Worm (Caenorhabditis elegans) whole organism, L2 larva: ENCODE measurements around the gene nyn-3.

Experiments
- C34F6.9 ChIP-seq: fragments of 150-350 bp; optimal IDR thresholded peaks from 2 replicates; lab custom pipeline; 2014; ENCODE audit warnings: missing biosample characterization, missing genetic modification characterization
- F13H6.1 ChIP-seq: sonication (generic microtip); optimal IDR thresholded peaks from 2 replicates; lab custom pipeline; 2016; ENCODE audit warnings: missing genetic modification characterization, missing compliant biosample characterization
- R02D3.7 ChIP-seq: fragments of 150-350 bp; optimal IDR thresholded peaks from 2 replicates; lab custom pipeline; 2014; ENCODE audit warnings: missing biosample characterization, missing genetic modification characterization
- Y55F3AM.14 ChIP-seq: fragments of 200-800 bp; sonication (Bioruptor generic); optimal IDR thresholded peaks from 2 replicates; lab custom pipeline; 2018; ENCODE audit warnings: mild to moderate bottlenecking, missing genetic modification characterization, missing compliant biosample characterization
- ZK546.5 ChIP-seq: sonication (generic microtip); optimal IDR thresholded peaks from 2 replicates; lab custom pipeline; 2017; ENCODE audit warnings: missing biosample characterization, missing genetic modification characterization
- alr-1 ChIP-seq: fragments of 150-350 bp; optimal IDR thresholded peaks from 2 replicates; lab custom pipeline; 2014; ENCODE audit warnings: missing biosample characterization, missing genetic modification characterization
- aly-2 ChIP-seq: fragments of 150-350 bp; optimal IDR thresholded peaks from 2 replicates; lab custom pipeline; 2014; ENCODE audit warnings: missing biosample characterization, missing genetic modification characterization
- ama-1 ChIP-seq: fragments of 150-350 bp; optimal IDR thresholded peaks from 2 replicates; lab custom pipeline; 2018; ENCODE audit warnings: inconsistent platforms
- blmp-1 ChIP-seq: sonication (generic microtip); optimal IDR thresholded peaks from 2 replicates; lab custom pipeline; 2017; ENCODE audit warnings: missing genetic modification characterization, mild to moderate bottlenecking, missing compliant biosample characterization, antibody characterized with exemption, moderate library complexity; ENCODE audit not compliant: insufficient read depth
- ceh-16 ChIP-seq: fragments of 150-350 bp; optimal IDR thresholded peaks from 2 replicates; lab custom pipeline; 2014; ENCODE audit warnings: missing biosample characterization, missing genetic modification characterization
- ceh-82 ChIP-seq: fragments of 150-350 bp; optimal IDR thresholded peaks from 2 replicates; lab custom pipeline; 2014; ENCODE audit warnings: missing biosample characterization, missing genetic modification characterization
- crh-2 ChIP-seq: sonication (generic microtip); optimal IDR thresholded peaks from 2 replicates; lab custom pipeline; 2017; ENCODE audit warnings: missing biosample characterization, missing genetic modification characterization
- dmd-4 ChIP-seq: sonication (generic microtip); optimal IDR thresholded peaks from 2 replicates; lab custom pipeline; 2017; ENCODE audit warnings: missing biosample characterization, missing genetic modification characterization
- egl-27 ChIP-seq: sonication (generic microtip); optimal IDR thresholded peaks from 3 replicates; lab custom pipeline; 2017; ENCODE audit warnings: missing biosample characterization, missing genetic modification reagents, missing genetic modification characterization
- elt-1 ChIP-seq: fragments of 150-350 bp; optimal IDR thresholded peaks from 2 replicates; lab custom pipeline; 2014; ENCODE audit warnings: missing biosample characterization, missing genetic modification characterization
- elt-3 ChIP-seq: sonication (generic microtip); optimal IDR thresholded peaks from 2 replicates; lab custom pipeline; 2017; ENCODE audit warnings: missing biosample characterization, missing genetic modification characterization
- fos-1 ChIP-seq: fragments of 150-350 bp; optimal IDR thresholded peaks from 2 replicates; lab custom pipeline; 2014; ENCODE audit warnings: missing biosample characterization, missing genetic modification characterization
- gmeb-1 ChIP-seq: fragments of 150-350 bp; optimal IDR thresholded peaks from 2 replicates; lab custom pipeline; 2014; ENCODE audit warnings: missing biosample characterization, missing genetic modification characterization
- lin-11 ChIP-seq: fragments of 150-350 bp; sonication (generic microtip); optimal IDR thresholded peaks from 2 replicates; lab custom pipeline; 2014; ENCODE audit warnings: missing biosample characterization, missing genetic modification characterization, inconsistent platforms, mixed read lengths
- lin-13 ChIP-seq: fragments of 150-350 bp; optimal IDR thresholded peaks from 2 replicates; lab custom pipeline; 2014; ENCODE audit warnings: missing biosample characterization, missing genetic modification reagents, missing genetic modification characterization
- lin-39 ChIP-seq: fragments of 150-350 bp; optimal IDR thresholded peaks from 2 replicates; lab custom pipeline; 2014; ENCODE audit warnings: missing biosample characterization, missing genetic modification reagents, missing genetic modification characterization
- lsy-2 ChIP-seq, 2 experiments: fragments of 150-350 bp in 1 of 2; sonication (generic microtip) in 1 of 2; optimal IDR thresholded peaks; 2 replicates each; lab custom pipeline; 2014 to 2017; ENCODE audit warnings: missing biosample characterization in 2 of 2, missing genetic modification characterization in 2 of 2
- mab-5 ChIP-seq: fragments of 150-350 bp; optimal IDR thresholded peaks from 2 replicates; lab custom pipeline; 2014; ENCODE audit warnings: missing biosample characterization, missing genetic modification characterization
- mbf-1 ChIP-seq: sonication (generic microtip); optimal IDR thresholded peaks from 2 replicates; lab custom pipeline; 2017; ENCODE audit warnings: missing biosample characterization, missing genetic modification characterization
- mdl-1 ChIP-seq, 2 experiments: fragments of 150-350 bp in 1 of 2; sonication (generic microtip) in 1 of 2; optimal IDR thresholded peaks; 2 replicates each; lab custom pipeline; 2017; ENCODE audit warnings: missing biosample characterization in 2 of 2, missing genetic modification characterization in 2 of 2
- nhr-10 ChIP-seq: sonication (generic microtip); optimal IDR thresholded peaks from 2 replicates; lab custom pipeline; 2017; ENCODE audit warnings: missing biosample characterization, missing genetic modification characterization
- nhr-11 ChIP-seq: fragments of 150-350 bp; optimal IDR thresholded peaks from 2 replicates; lab custom pipeline; 2014; ENCODE audit warnings: missing biosample characterization, missing genetic modification characterization
- nhr-12 ChIP-seq: fragments of 150-350 bp; optimal IDR thresholded peaks from 2 replicates; lab custom pipeline; 2014; ENCODE audit warnings: missing biosample characterization, missing genetic modification characterization
- nhr-129 ChIP-seq: fragments of 150-350 bp; optimal IDR thresholded peaks from 2 replicates; lab custom pipeline; 2014; ENCODE audit warnings: missing biosample characterization, missing genetic modification characterization
- nhr-21 ChIP-seq: fragments of 150-350 bp; optimal IDR thresholded peaks from 2 replicates; lab custom pipeline; 2014; ENCODE audit warnings: missing biosample characterization, missing genetic modification characterization
- nhr-23 ChIP-seq: fragments of 150-350 bp; optimal IDR thresholded peaks from 2 replicates; lab custom pipeline; 2014; ENCODE audit warnings: missing biosample characterization, missing genetic modification reagents, missing genetic modification characterization
- nhr-237 ChIP-seq: fragments of 150-350 bp; optimal IDR thresholded peaks from 2 replicates; lab custom pipeline; 2014; ENCODE audit warnings: missing biosample characterization, missing genetic modification characterization
- nhr-6 ChIP-seq: fragments of 150-350 bp; optimal IDR thresholded peaks from 2 replicates; lab custom pipeline; 2014; ENCODE audit warnings: missing biosample characterization, missing genetic modification characterization
- nhr-77 ChIP-seq: fragments of 150-350 bp; optimal IDR thresholded peaks from 2 replicates; lab custom pipeline; 2014; ENCODE audit warnings: missing biosample characterization, missing genetic modification characterization
- peb-1 ChIP-seq: fragments of 150-350 bp; optimal IDR thresholded peaks from 2 replicates; lab custom pipeline; 2014; ENCODE audit warnings: missing biosample characterization, missing genetic modification characterization
- sem-4 ChIP-seq: fragments of 150-350 bp; optimal IDR thresholded peaks from 2 replicates; lab custom pipeline; 2014; ENCODE audit warnings: missing biosample characterization, missing genetic modification reagents, missing genetic modification characterization
- skn-1 ChIP-seq: sonication (generic microtip); optimal IDR thresholded peaks from 2 replicates; lab custom pipeline; 2017; ENCODE audit warnings: missing biosample characterization, missing genetic modification characterization
- sma-3 ChIP-seq: sonication (generic microtip); optimal IDR thresholded peaks from 2 replicates; lab custom pipeline; 2016; ENCODE audit warnings: missing genetic modification reagents, missing genetic modification characterization, missing compliant biosample characterization
- sma-9 ChIP-seq, 2 experiments: fragments of 150-350 bp in 1 of 2; sonication (generic microtip) in 1 of 2; optimal IDR thresholded peaks; 2 replicates each; lab custom pipeline; 2014 to 2016; ENCODE audit warnings: missing genetic modification characterization in 2 of 2, mild to moderate bottlenecking in 1 of 2, missing biosample characterization in 1 of 2, missing compliant biosample characterization in 1 of 2, missing genetic modification reagents in 1 of 2, moderate library complexity in 1 of 2
- snpc-4 ChIP-seq: fragments of 150-350 bp; optimal IDR thresholded peaks from 2 replicates; lab custom pipeline; 2014; ENCODE audit warnings: missing biosample characterization, missing genetic modification characterization
- unc-39 ChIP-seq: fragments of 150-350 bp; optimal IDR thresholded peaks from 2 replicates; lab custom pipeline; 2014; ENCODE audit warnings: missing biosample characterization, missing genetic modification characterization
- unc-55 ChIP-seq: fragments of 150-350 bp; sonication (generic microtip); optimal IDR thresholded peaks from 3 replicates; lab custom pipeline; 2014; ENCODE audit warnings: missing biosample characterization, missing genetic modification reagents, missing genetic modification characterization
- unc-62 ChIP-seq: fragments of 150-350 bp; optimal IDR thresholded peaks from 2 replicates; lab custom pipeline; 2014; ENCODE audit warnings: missing biosample characterization, missing genetic modification reagents, missing genetic modification characterization
- zag-1 ChIP-seq: fragments of 150-350 bp; optimal IDR thresholded peaks from 2 replicates; lab custom pipeline; 2014; ENCODE audit warnings: missing biosample characterization, missing genetic modification characterization
- ztf-1 ChIP-seq: fragments of 200-800 bp; sonication (Bioruptor generic); conservative IDR thresholded peaks from 2 replicates; pipeline ENCODE4 v1.3.6; 2022; ENCODE audit warnings: missing genetic modification characterization, missing compliant biosample characterization
- ztf-11 ChIP-seq: sonication (generic microtip); optimal IDR thresholded peaks from 2 replicates; lab custom pipeline; 2017; ENCODE audit warnings: missing biosample characterization, missing genetic modification characterization
- ztf-4 ChIP-seq: fragments of 150-350 bp; optimal IDR thresholded peaks from 2 replicates; lab custom pipeline; 2014; ENCODE audit warnings: missing biosample characterization, missing genetic modification characterization

The nyn-3 gene

DNA sequence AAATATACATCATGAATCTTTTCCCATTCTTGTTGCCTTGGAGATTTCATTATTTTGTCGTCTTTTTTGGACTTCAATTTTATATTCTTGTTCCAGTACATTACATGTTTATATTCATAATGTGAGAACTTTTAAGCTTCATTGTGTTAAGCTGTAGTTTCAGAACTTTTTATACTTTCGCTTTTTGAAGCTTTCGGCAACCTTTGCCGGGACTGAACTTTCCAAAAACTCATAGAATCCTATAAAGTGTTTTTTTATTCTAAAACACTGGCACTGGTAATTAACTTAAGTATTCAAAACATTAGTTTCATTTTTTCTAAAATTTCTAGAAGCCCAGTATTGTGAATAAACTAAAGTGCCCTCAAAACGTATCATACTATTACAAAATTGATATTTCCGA lies 30.6 kb upstream of the nyn-3 start, which contains the start of gene C32D5.4:
TSS of gene C32D5.4 (minus strand) at position 101 of the 400 bp plus-strand sequence.
- TF ChIP-seq nhr-129 (tag; lab: Kevin White, UChicago) (no peak), ztf-11 (no peak), blmp-1 (tag; lab: Kevin White, UChicago) (no peak), elt-1 (tag; lab: Kevin White, UChicago) (no peak), nhr-12 (tag; lab: Kevin White, UChicago) (no peak), peb-1 (tag; lab: Kevin White, UChicago) (no peak), nhr-23 (tag; lab: Kevin White, UChicago) (no peak)

- TF ChIP-seq alr-1 (no peak), ceh-82 (no peak), peb-1 (tag; lab: Kevin White, UChicago) (no peak), nhr-11 (tag; lab: Kevin White, UChicago) (no peak), lin-11 (tag; lab: Kevin White, UChicago) (no peak), elt-3 (tag; lab: Kevin White, UChicago) (no peak), lin-39 (no peak), aly-2 (no peak), C34F6.9 (tag; lab: Kevin White, UChicago) (no peak), nhr-23 (tag; lab: Kevin White, UChicago) (no peak)
Measured at ce11 chrII:6322081-6322480, 29.7 kb upstream of the nyn-3 start.

DNA sequence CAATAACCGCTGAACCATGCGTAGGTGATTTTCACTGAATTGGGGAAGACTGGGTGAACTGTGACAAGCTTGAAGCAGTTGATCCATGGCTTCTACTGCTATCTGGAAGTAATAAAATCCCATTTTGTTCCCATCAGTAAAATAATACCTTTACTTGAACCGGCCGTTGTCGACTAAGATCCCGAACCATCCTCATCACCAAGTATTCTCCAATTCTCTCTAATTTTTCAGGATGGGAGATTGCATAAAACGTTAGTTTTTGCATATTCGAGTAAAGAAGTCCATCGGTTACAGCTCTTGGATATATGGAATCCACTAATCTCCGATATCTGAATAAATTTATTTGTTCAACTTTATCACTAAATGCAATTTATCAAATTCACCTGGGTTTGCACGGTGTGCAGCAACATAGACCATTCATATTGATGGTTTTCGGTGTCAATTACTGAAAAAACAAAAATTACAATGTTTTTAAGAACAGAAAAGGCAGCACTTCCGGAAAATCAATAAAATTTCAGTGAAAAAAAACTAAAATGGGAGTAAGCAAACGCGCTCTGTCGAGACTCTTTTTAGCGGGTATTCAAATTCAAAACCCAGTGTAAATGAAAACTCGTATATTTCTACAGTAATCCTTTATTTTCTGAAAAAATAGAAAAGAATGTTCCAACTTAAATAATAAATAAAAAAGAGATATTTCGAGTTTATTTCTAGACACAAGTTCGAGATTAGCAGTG lies 28.4 kb upstream of the nyn-3 start, which contains the start of gene efr-3:
TSS of gene efr-3 (minus strand) at position 505 of the 734 bp plus-strand sequence.
- TF ChIP-seq mdl-1 (tag; optimal IDR thresholded peaks at IDR 0.05; lab: Kevin White, UChicago): no peak
- no peak for TF ChIP-seq egl-27
- TF ChIP-seq dmd-4: no peak
- no peak for TF ChIP-seq nhr-23 (tag; lab: Kevin White, UChicago)
- no peak for TF ChIP-seq ztf-11
- TF ChIP-seq lsy-2 (tag; optimal IDR thresholded peaks at IDR 0.05; lab: Kevin White, UChicago): peak; percentile 58 to 79
- peak; percentile 41 for TF ChIP-seq mab-5
- no peak for TF ChIP-seq nhr-6
- TF ChIP-seq mbf-1 (tag; lab: Kevin White, UChicago): no peak
- TF ChIP-seq ama-1 (lab: Kevin White, UChicago): no peak
- peak; percentile 86 for TF ChIP-seq unc-55 (GFP tag; lab: Kevin White, UChicago)
- no peak for TF ChIP-seq ceh-16 (tag; lab: Kevin White, UChicago)
- no peak for TF ChIP-seq nhr-10 (tag; lab: Kevin White, UChicago)
- no peak for TF ChIP-seq fos-1 (tag; lab: Kevin White, UChicago)
- TF ChIP-seq nhr-237 (tag; lab: Kevin White, UChicago): no peak
- no peak for TF ChIP-seq nhr-77 (tag; lab: Kevin White, UChicago)
- TF ChIP-seq F13H6.1 (tag; lab: Kevin White, UChicago): no peak
- peak; percentile 46 for TF ChIP-seq lin-13 (GFP tag; lab: Kevin White, UChicago)
- no peak for TF ChIP-seq Y55F3AM.14 (GFP tag; lab: Kevin White, UChicago)
- no peak for TF ChIP-seq blmp-1 (tag; lab: Kevin White, UChicago)
- no peak for TF ChIP-seq snpc-4 (tag; lab: Kevin White, UChicago)
- no peak for TF ChIP-seq aly-2
- TF ChIP-seq sem-4: no peak
- TF ChIP-seq C34F6.9 (tag; lab: Kevin White, UChicago): peak; percentile 78
- no peak for TF ChIP-seq nhr-129 (tag; lab: Kevin White, UChicago)
- no peak for TF ChIP-seq skn-1 (tag; lab: Kevin White, UChicago)
- no peak for TF ChIP-seq nhr-21
- no peak for TF ChIP-seq zag-1 (tag; lab: Kevin White, UChicago)
- no peak for TF ChIP-seq lin-39
- TF ChIP-seq elt-3 (tag; lab: Kevin White, UChicago): no peak
- no peak for TF ChIP-seq ceh-82
- TF ChIP-seq nhr-12 (tag; lab: Kevin White, UChicago): no peak
- peak; percentile 92 for TF ChIP-seq gmeb-1 (tag; lab: Kevin White, UChicago)
- TF ChIP-seq crh-2 (tag; lab: Kevin White, UChicago): peak; percentile 56
- TF ChIP-seq lin-11 (tag; lab: Kevin White, UChicago): no peak
- no peak for TF ChIP-seq sma-3 (GFP tag; lab: Kevin White, UChicago)
- TF ChIP-seq sma-9 (GFP tag; optimal IDR thresholded peaks at IDR 0.05; lab: Kevin White, UChicago): peak; percentile 16
- no peak for TF ChIP-seq sma-9 (tag; optimal IDR thresholded peaks at IDR 0.05; lab: Kevin White, UChicago)
- TF ChIP-seq R02D3.7 (tag; lab: Kevin White, UChicago): no peak
- TF ChIP-seq peb-1 (tag; lab: Kevin White, UChicago): no peak
- TF ChIP-seq ztf-1 (GFP tag; lab: Robert Waterston, UW): no peak
- TF ChIP-seq nhr-11 (tag; lab: Kevin White, UChicago): no peak
- TF ChIP-seq ZK546.5 (tag; lab: Kevin White, UChicago): no peak
- no peak for TF ChIP-seq elt-1 (tag; lab: Kevin White, UChicago)
- TF ChIP-seq ztf-4: no peak
- TF ChIP-seq unc-39: no peak
- TF ChIP-seq alr-1: no peak
- no peak for TF ChIP-seq unc-62
